Worm (Caenorhabditis elegans) whole organism, L4/young adult: ENCODE results near the gene nlf-1.

Experiments
- W03F9.2 ChIP-seq: fragments of 150-350 bp; optimal IDR thresholded peaks from 2 replicates; lab custom pipeline; 2014; ENCODE audit warnings: missing biosample characterization, missing genetic modification characterization
- him-1 ChIP-seq: sonication (generic microtip); optimal IDR thresholded peaks from 2 replicates; lab custom pipeline; 2016; ENCODE audit warnings: missing genotype, missing genetic modification reagents, missing genetic modification characterization, missing compliant biosample characterization

DNA sequence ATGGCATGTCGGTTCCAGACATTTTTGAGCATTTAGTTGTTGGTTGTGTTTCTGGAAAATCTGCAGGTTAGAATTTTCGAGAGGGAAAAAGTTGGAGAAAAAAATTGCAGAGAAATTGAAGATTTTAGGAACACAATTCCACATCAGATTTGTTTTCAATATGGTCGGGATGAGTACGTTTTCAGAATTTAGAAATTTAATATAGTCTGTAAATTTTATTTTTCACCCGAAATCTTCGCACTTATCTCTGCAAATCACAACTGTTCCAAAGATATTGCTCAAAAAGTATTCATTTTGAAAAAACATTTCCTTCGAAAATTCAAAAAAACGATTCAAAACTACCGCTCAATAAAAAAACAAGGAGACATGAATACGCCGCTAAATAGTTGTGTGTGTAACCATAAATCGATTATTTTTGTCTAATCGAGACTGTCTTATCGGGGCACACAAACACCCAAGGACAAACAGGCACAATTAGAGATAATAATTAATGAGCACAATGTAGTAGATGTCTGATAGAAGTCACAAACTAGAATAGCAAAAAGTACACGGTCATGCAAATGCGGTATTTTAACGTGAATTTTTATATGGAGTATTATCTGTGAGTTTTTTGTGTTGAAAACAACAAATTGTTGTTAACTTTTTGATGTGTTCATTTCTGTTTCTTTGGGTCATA, 28.9 kb upstream of the nlf-1 start, which contains the start of gene vpat-1:
- TF ChIP-seq W03F9.2 (tag; lab: Kevin White, UChicago) (no peak), him-1 (tag; lab: Kevin White, UChicago) (no peak)
